Worm (Caenorhabditis elegans) whole organism, L4/young adult: ENCODE results near the gene F10E9.5.

ENCODE experiments used
- W03F9.2 ChIP-seq: fragments of 150-350 bp; optimal IDR thresholded peaks from 2 replicates; lab custom pipeline; 2014; ENCODE audit warnings: missing biosample characterization, missing genetic modification characterization
- dao-5 ChIP-seq: sonication (generic microtip); optimal IDR thresholded peaks from 2 replicates; lab custom pipeline; 2016; ENCODE audit warnings: missing genotype, missing genetic modification characterization, moderate library complexity, missing compliant biosample characterization
- him-1 ChIP-seq: sonication (generic microtip); optimal IDR thresholded peaks from 2 replicates; lab custom pipeline; 2016; ENCODE audit warnings: missing genotype, missing genetic modification reagents, missing genetic modification characterization, missing compliant biosample characterization

F10E9.5 gene

DNA sequence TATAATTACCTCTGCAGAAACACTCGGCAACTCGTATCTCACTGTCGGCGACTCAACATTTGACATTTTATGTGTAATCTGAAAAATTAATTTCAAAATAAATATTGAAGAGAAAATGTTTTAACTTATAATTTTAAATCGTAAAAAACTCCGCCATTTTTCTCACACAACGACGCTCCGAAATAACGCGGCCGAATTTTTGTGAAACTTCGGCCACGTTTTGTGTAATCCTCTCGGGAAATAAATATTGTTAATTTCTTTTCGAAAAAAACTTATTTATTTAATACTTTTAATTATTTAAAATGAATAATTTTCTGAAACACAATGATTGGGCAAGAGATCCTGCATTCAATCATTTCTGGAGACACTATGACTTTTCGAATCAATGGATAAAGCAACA is at the start of gene F10E9.5, which contains the start of gene F10E9.7:
TSS of gene F10E9.5 (plus strand) at position 237 of the 400 bp plus-strand sequence.
TSS of gene F10E9.7 (minus strand) at position 86 of the 400 bp plus-strand sequence.
- peak; percentile 96 for TF ChIP-seq W03F9.2 (tag; lab: Kevin White, UChicago)
- no peak for TF ChIP-seq dao-5 (tag; lab: Kevin White, UChicago)
- peak; percentile 65 for TF ChIP-seq him-1 (tag; lab: Kevin White, UChicago)

DNA sequence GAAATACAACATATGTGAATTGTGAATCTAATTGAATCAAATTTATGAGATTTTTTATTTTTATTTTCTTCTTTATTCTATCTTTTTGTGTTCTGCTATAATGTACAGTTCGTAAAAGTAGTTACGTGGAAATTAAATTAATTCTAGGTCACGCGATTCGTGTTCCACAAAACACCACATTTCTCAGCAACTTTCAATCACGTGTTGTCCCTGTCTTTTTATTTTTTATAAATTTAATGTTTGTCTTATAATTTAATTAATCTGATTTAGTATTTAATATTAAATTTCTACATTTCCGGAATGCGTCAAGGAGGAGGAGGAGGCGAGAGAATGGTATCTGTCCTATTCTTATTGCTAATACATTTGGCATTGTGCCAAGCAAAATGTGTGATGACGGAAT is 49.3 kb upstream of the F10E9.5 start, which contains the start of gene ncr-2:
TSS of gene ncr-2 (plus strand) at position 301 of the 400 bp plus-strand sequence.
- TF ChIP-seq him-1 (tag; lab: Kevin White, UChicago) = no peak
- no peak for TF ChIP-seq W03F9.2 (tag; lab: Kevin White, UChicago)
- TF ChIP-seq dao-5 (tag; lab: Kevin White, UChicago) = no peak

ce11 chrIII:8262599-8262998 is 44.8 kb upstream of the F10E9.5 start:
- TF ChIP-seq dao-5 (tag; lab: Kevin White, UChicago) (no peak), W03F9.2 (tag; lab: Kevin White, UChicago) (no peak), him-1 (tag; lab: Kevin White, UChicago) (no peak)

- TF ChIP-seq dao-5 (tag; lab: Kevin White, UChicago) = no peak
- no peak for TF ChIP-seq him-1 (tag; lab: Kevin White, UChicago)
- TF ChIP-seq W03F9.2 (tag; lab: Kevin White, UChicago) = no peak
Measured at ce11 chrIII:8263377-8263776, 44.0 kb upstream of the F10E9.5 start, which contains the start of gene col-91. Gene col-91, minus strand, starts transcription at chrIII:8263664.

DNA sequence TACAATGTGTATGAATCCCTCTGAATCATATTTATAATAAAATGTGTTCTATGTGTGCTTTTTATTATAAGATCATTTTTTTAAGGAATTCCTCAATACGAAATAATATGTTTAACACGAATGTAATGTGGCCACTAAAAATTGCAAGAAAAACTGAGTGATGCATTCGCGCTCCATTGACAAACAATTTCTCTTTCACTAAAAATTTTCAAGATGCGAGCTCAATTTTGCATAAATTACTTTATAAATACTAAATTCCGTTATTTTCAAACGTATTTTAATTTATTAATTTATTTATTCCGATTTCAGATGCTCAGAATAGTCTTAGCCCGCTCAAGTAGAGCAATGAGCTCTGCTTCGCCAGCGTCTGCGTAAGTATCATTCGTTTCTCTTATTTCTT is 41.6 kb upstream of the F10E9.5 start, which contains the start of gene mrps-9:
TSS of gene mrps-9 (plus strand) at position 310 of the 400 bp plus-strand sequence.
- TF ChIP-seq W03F9.2 (tag; lab: Kevin White, UChicago) = peak; percentile 13
- TF ChIP-seq dao-5 (tag; lab: Kevin White, UChicago) = no peak

- TF ChIP-seq him-1 (tag; lab: Kevin White, UChicago) = no peak
- TF ChIP-seq W03F9.2 (tag; lab: Kevin White, UChicago) = no peak
- no peak for TF ChIP-seq dao-5 (tag; lab: Kevin White, UChicago)
Measured at ce11 chrIII:8268296-8268695, 39.1 kb upstream of the F10E9.5 start, which contains the start of the genes F09G8.7 and crn-7. Gene F09G8.7, minus strand, starts transcription at chrIII:8268355. Gene crn-7, plus strand, starts transcription at chrIII:8268531.

- TF ChIP-seq him-1 (tag; lab: Kevin White, UChicago) = no peak
- TF ChIP-seq dao-5 (tag; lab: Kevin White, UChicago) = no peak
- no peak for TF ChIP-seq W03F9.2 (tag; lab: Kevin White, UChicago)
Measured at ce11 chrIII:8271676-8272225, 35.6 kb upstream of the F10E9.5 start, which contains the start of the genes mps-4 and F09G8.10. Gene mps-4, minus strand, starts transcription at chrIII:8271776. Gene F09G8.10, minus strand, starts transcription at chrIII:8272175.

ce11 chrIII:8275871-8276270 is 31.5 kb upstream of the F10E9.5 start, which contains the start of gene clec-160:
Gene clec-160, minus strand, starts transcription at chrIII:8275971.
- no peak for TF ChIP-seq dao-5 (tag; lab: Kevin White, UChicago)
- no peak for TF ChIP-seq W03F9.2 (tag; lab: Kevin White, UChicago)

ce11 chrIII:8278801-8279200 is 28.6 kb upstream of the F10E9.5 start, which contains the start of gene mig-10:
Gene mig-10, plus strand, starts transcription at chrIII:8279101.
- TF ChIP-seq him-1 (tag; lab: Kevin White, UChicago) (no peak), dao-5 (tag; lab: Kevin White, UChicago) (no peak), W03F9.2 (tag; lab: Kevin White, UChicago) (no peak)

ce11 chrIII:8279567-8279966 is 27.8 kb upstream of the F10E9.5 start:
- TF ChIP-seq dao-5 (tag; lab: Kevin White, UChicago) (no peak), W03F9.2 (tag; lab: Kevin White, UChicago) (no peak), him-1 (tag; lab: Kevin White, UChicago) (no peak)

DNA sequence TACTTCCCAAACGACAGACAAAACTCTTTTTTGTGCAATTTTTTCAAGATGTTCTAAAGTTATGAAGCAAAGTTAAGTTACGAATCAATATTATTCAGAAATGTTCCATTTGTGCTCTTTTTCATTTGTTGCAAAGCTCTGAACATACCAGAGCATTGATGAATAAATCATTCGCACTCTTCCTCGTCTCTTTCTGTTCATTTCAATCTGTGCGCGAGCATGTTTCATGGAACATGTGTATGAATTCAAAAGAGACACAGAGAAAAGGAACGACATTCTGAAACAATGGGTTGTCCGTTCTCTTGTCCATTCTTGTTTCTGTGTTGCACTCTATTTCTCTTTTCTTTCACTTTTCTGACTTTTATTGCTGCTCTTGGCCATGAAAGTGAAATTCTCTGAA is 27.0 kb upstream of the F10E9.5 start:
- TF ChIP-seq W03F9.2 (tag; lab: Kevin White, UChicago) = no peak
- no peak for TF ChIP-seq him-1 (tag; lab: Kevin White, UChicago)
- TF ChIP-seq dao-5 (tag; lab: Kevin White, UChicago) = no peak

ce11 chrIII:8281310-8281709 is 26.1 kb upstream of the F10E9.5 start:
- TF ChIP-seq W03F9.2 (tag; lab: Kevin White, UChicago) (no peak), him-1 (tag; lab: Kevin White, UChicago) (no peak), dao-5 (tag; lab: Kevin White, UChicago) (no peak)

DNA sequence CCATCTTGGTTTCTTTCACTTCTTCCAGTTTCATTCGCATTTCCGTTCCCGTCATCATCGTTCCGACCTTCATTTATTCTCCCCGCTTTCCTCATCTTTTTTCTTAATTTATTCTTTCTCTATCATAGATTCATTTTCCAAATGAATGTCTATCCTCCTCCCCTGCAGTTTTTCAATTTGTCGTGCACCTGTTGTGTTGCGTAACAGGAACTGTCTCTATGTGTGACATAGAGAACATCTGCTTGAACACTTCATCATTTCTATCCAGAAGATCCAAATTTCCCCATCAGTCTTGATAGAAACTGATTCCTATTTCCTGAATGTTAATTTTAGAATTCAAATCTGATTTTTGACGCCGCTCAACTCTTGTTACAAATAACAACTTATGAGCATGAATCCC is 23.9 kb upstream of the F10E9.5 start:
- TF ChIP-seq dao-5 (tag; lab: Kevin White, UChicago) = no peak
- no peak for TF ChIP-seq him-1 (tag; lab: Kevin White, UChicago)
- no peak for TF ChIP-seq W03F9.2 (tag; lab: Kevin White, UChicago)

DNA sequence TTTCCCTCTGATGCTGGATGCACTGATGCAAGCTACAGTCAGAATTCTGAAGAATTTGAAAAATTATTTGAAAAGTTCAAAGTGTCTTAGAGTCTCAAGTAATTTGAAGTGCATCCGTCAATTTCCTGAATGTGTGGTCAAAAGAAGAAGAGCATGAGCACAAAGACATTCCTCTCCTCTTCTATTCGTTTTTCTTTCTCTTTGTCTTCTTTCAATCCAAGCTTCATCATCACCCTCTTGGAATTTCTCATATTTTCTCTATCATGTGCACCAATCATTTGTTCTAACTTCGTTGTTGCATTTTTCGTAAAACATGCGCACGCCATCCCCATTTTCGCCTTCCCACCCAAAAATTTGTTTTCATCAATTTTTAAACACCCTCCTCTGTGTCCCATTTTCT is 21.4 kb upstream of the F10E9.5 start:
- TF ChIP-seq dao-5 (tag; lab: Kevin White, UChicago) (no peak), W03F9.2 (tag; lab: Kevin White, UChicago) (no peak), him-1 (tag; lab: Kevin White, UChicago) (no peak)
